Worm (Caenorhabditis elegans) whole organism, mixed stage, embryonic: Measurements from ENCODE around the gene vit-6.
A peak's percentile ranks its signal among the peaks of the same experiment; 100 is the strongest.

Experiments
- M03D4.4 ChIP-seq: sonication (generic microtip); optimal IDR thresholded peaks from 2 replicates; lab custom pipeline; 2017; ENCODE audit warnings: mild to moderate bottlenecking, missing genetic modification characterization, missing compliant biosample characterization
- blmp-1 ChIP-seq: fragments of 150-350 bp; optimal IDR thresholded peaks from 2 replicates; lab custom pipeline; 2014; ENCODE audit warnings: missing biosample characterization, missing genetic modification characterization
- ceh-39 ChIP-seq: fragments of 150-350 bp; optimal IDR thresholded peaks from 2 replicates; lab custom pipeline; 2014; ENCODE audit warnings: missing biosample characterization, missing genetic modification characterization
- ceh-43 ChIP-seq: fragments of 200-800 bp; sonication (Bioruptor generic); optimal IDR thresholded peaks from 2 replicates; lab custom pipeline; 2018; ENCODE audit warnings: mild to moderate bottlenecking, missing genetic modification characterization, moderate library complexity, missing compliant biosample characterization
- ces-1 ChIP-seq: fragments of 150-350 bp; optimal IDR thresholded peaks from 2 replicates; lab custom pipeline; 2014; ENCODE audit warnings: missing biosample characterization, missing genetic modification reagents, missing genetic modification characterization
- cnd-1 ChIP-seq: fragments of 200-800 bp; sonication (Bioruptor generic); optimal IDR thresholded peaks from 2 replicates; lab custom pipeline; 2018; ENCODE audit warnings: mild to moderate bottlenecking, missing genetic modification characterization, missing compliant biosample characterization
- drap-1 ChIP-seq: fragments of 200-800 bp; sonication (Bioruptor generic); optimal IDR thresholded peaks from 3 replicates; lab custom pipeline; 2018; ENCODE audit warnings: mild to moderate bottlenecking, missing genetic modification characterization, missing compliant biosample characterization
- elt-1 ChIP-seq: sonication (generic microtip); optimal IDR thresholded peaks from 2 replicates; lab custom pipeline; 2017; ENCODE audit warnings: missing genetic modification characterization, mild to moderate bottlenecking, missing compliant biosample characterization, antibody characterized with exemption, moderate library complexity, borderline replicate concordance; ENCODE audit not compliant: insufficient read depth
- elt-3 ChIP-seq: fragments of 150-350 bp; optimal IDR thresholded peaks from 2 replicates; lab custom pipeline; 2014; ENCODE audit warnings: missing biosample characterization, missing genetic modification characterization
- flh-1 ChIP-seq: fragments of 200-800 bp; sonication (Bioruptor generic); optimal IDR thresholded peaks from 2 replicates; lab custom pipeline; 2018; ENCODE audit warnings: mild to moderate bottlenecking, missing genetic modification characterization, moderate library complexity, missing compliant biosample characterization
- ham-2 ChIP-seq: fragments of 200-800 bp; sonication (Bioruptor generic); optimal IDR thresholded peaks from 2 replicates; lab custom pipeline; 2018; ENCODE audit warnings: mild to moderate bottlenecking, missing genetic modification characterization, missing compliant biosample characterization
- hlh-1 ChIP-seq: fragments of 150-350 bp; optimal IDR thresholded peaks from 2 replicates; lab custom pipeline; 2014; ENCODE audit warnings: missing biosample characterization, missing genetic modification reagents, missing genetic modification characterization
- nhr-12 ChIP-seq: fragments of 150-350 bp; optimal IDR thresholded peaks from 2 replicates; lab custom pipeline; 2014; ENCODE audit warnings: missing biosample characterization, missing genetic modification characterization
- nhr-237 ChIP-seq: fragments of 150-350 bp; optimal IDR thresholded peaks from 2 replicates; lab custom pipeline; 2014; ENCODE audit warnings: missing biosample characterization, missing genetic modification characterization
- nhr-28 ChIP-seq: fragments of 150-350 bp; optimal IDR thresholded peaks from 2 replicates; lab custom pipeline; 2014; ENCODE audit warnings: missing biosample characterization, missing genetic modification characterization
- pha-4 ChIP-seq: fragments of 150-350 bp; optimal IDR thresholded peaks from 2 replicates; lab custom pipeline; 2018; ENCODE audit warnings: missing biosample characterization, missing genetic modification reagents, missing genetic modification characterization
- snpc-4 ChIP-seq: fragments of 150-350 bp; optimal IDR thresholded peaks from 2 replicates; lab custom pipeline; 2014; ENCODE audit warnings: missing biosample characterization, missing genetic modification characterization
- sptf-1 ChIP-seq: sonication (generic microtip); optimal IDR thresholded peaks from 2 replicates; lab custom pipeline; 2017; ENCODE audit warnings: mild to moderate bottlenecking, missing genetic modification characterization, moderate library complexity, missing compliant biosample characterization
- tbx-8 ChIP-seq: fragments of 200-800 bp; sonication (Bioruptor generic); optimal IDR thresholded peaks from 2 replicates; lab custom pipeline; 2018; ENCODE audit warnings: mild to moderate bottlenecking, missing genetic modification characterization, moderate library complexity, missing compliant biosample characterization
- unc-120 ChIP-seq: sonication (generic microtip); optimal IDR thresholded peaks from 2 replicates; lab custom pipeline; 2017; ENCODE audit warnings: missing genetic modification characterization, missing compliant biosample characterization; ENCODE audit not compliant: poor library complexity, severe bottlenecking
- unc-62 ChIP-seq: fragments of 150-350 bp; optimal IDR thresholded peaks from 2 replicates; lab custom pipeline; 2014; ENCODE audit warnings: missing biosample characterization, missing genetic modification reagents, missing genetic modification characterization
- zip-8 ChIP-seq: fragments of 150-350 bp; optimal IDR thresholded peaks from 2 replicates; lab custom pipeline; 2014; ENCODE audit warnings: missing biosample characterization, missing genetic modification characterization
- ztf-11 ChIP-seq: fragments of 150-350 bp; optimal IDR thresholded peaks from 2 replicates; lab custom pipeline; 2014; ENCODE audit warnings: missing biosample characterization, missing genetic modification characterization

Gene vit-6

ce11 chrIV:8229523-8229922 lies 31.4 kb upstream of the vit-6 start:
- TF ChIP-seq pha-4 (tag; lab: Kevin White, UChicago) (peak; percentile 41), unc-62 (GFP tag; lab: Kevin White, UChicago) (peak; percentile 14), hlh-1 (peak; percentile 63), ham-2 (peak; percentile 39), elt-1 (tag; lab: Kevin White, UChicago) (no peak), unc-120 (tag; lab: Kevin White, UChicago) (peak; percentile 65)

- no peak for TF ChIP-seq ceh-43
- peak; percentile 23 for TF ChIP-seq ces-1
- TF ChIP-seq nhr-12 (tag; lab: Kevin White, UChicago), result no peak
These were observed 28.5 kb upstream of the vit-6 start for ce11 chrIV:8232428-8232827.

- TF ChIP-seq blmp-1 (tag; lab: Kevin White, UChicago) (peak; percentile 36), M03D4.4 (tag; lab: Kevin White, UChicago) (no peak)
These were observed 27.7 kb upstream of the vit-6 start for ce11 chrIV:8233268-8233667.

DNA sequence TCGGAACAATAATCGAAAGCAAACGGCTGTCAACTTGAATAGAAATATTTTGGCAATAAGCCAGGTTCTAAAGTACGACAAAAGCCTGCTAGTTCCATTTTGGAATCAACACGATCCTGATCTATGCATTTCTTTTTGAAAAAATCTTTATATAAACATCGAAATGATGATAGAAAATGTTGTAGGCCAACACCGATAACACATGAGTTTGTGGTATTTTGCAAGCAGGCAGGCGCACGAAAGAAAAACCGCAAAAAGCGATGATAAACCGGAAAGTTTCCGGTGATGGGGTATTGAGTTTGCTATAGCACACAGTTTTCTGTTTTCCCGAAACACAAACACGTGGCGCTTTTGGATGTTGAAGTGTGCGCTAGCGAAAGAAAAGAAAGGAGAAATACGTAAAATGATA lies 26.9 kb upstream of the vit-6 start:
- TF ChIP-seq snpc-4 (no peak), drap-1 (GFP tag; lab: Kevin White, UChicago) (no peak)

- TF ChIP-seq M03D4.4 (tag; lab: Kevin White, UChicago), result no peak
- TF ChIP-seq hlh-1, result peak; percentile 31
These were observed 25.8 kb upstream of the vit-6 start for ce11 chrIV:8235114-8235686.

ce11 chrIV:8236502-8236901 lies 24.5 kb upstream of the vit-6 start, which contains the start of gene nhr-66:
Gene nhr-66, minus strand, starts transcription at chrIV:8236602.
- TF ChIP-seq nhr-28 (tag; lab: Kevin White, UChicago) (no peak), cnd-1 (no peak)

- no peak for TF ChIP-seq unc-120 (tag; lab: Kevin White, UChicago)
- no peak for TF ChIP-seq unc-62 (GFP tag; lab: Kevin White, UChicago)
- TF ChIP-seq ceh-43, result no peak
- no peak for TF ChIP-seq nhr-28 (tag; lab: Kevin White, UChicago)
- TF ChIP-seq ces-1, result no peak
- no peak for TF ChIP-seq nhr-12 (tag; lab: Kevin White, UChicago)
- TF ChIP-seq elt-3 (tag; lab: Kevin White, UChicago), result no peak
- TF ChIP-seq tbx-8 (GFP tag; lab: Kevin White, UChicago), result no peak
- TF ChIP-seq ztf-11 (tag; lab: Kevin White, UChicago), result no peak
- no peak for TF ChIP-seq sptf-1 (tag; lab: Kevin White, UChicago)
- TF ChIP-seq M03D4.4 (tag; lab: Kevin White, UChicago), result no peak
- no peak for TF ChIP-seq nhr-237
- no peak for TF ChIP-seq flh-1 (GFP tag; lab: Kevin White, UChicago)
- no peak for TF ChIP-seq zip-8 (tag; lab: Kevin White, UChicago)
- no peak for TF ChIP-seq ceh-39 (tag; lab: Kevin White, UChicago)
- TF ChIP-seq elt-1 (tag; lab: Kevin White, UChicago), result no peak
These were observed 21.4 kb upstream of the vit-6 start for ce11 chrIV:8239584-8239983.

DNA sequence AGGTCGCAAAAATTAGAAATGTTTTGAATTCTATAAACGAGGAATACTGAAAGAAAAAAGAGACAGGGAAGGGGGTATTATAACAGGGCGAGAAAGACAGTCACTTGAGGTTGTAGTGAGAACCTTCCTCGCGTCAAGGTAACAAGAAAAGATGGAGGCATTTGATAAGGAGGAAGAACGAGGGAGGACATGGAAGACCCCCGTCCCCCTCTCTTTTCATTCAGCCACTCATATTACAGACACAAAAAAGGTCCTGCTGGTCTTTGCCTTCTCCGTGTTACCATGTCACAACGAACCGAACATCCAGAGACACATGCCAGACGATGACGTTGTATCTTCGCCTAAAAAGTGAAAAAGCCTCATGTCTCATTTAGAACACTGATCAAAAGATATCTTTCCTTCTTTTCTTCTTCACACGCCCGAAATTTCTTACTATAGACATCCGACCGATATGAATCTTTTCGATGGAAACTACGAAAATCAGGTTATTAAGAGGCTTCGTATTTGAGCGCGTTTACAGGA lies 19.6 kb upstream of the vit-6 start:
- TF ChIP-seq unc-62 (GFP tag; lab: Kevin White, UChicago) (no peak), elt-1 (tag; lab: Kevin White, UChicago) (peak; percentile 79)
